Worm (Caenorhabditis elegans): ENCODE results near the gene acp-1.

DNA sequence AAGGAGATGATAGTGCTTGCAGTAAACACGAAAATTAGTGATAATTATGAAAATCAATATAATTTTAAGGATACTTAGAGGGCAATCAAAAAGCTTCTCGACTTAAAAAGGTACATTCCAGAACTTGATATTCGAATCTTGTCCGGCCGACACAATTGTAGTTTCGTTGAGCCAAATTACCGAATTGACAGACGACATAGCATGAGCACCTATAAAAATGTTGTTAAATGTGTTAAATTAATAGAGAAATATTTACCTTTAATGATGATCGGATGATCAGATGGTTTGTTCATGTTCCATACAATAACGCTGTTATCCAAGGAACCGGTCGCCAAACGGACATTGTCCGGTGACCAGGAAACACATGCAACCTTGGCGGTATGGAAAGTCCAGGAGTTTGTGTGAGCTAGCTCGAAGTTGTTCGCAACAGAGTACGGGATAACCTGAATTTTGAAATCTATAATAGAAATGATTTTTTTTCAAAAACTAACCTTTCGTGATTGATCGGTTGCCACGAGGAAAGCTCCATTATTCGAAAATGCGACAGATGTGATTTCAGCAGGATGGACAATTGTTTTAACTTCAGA is 23.5 kb upstream of the acp-1 start:
- TF ChIP-seq him-1 (tag; optimal IDR thresholded peaks at IDR 0.05): no peak
- TF ChIP-seq dao-5 (tag; optimal IDR thresholded peaks at IDR 0.05): no peak

Measured in whole organism, L4/young adult.